Worm (Caenorhabditis elegans) whole organism, L1 larva: ENCODE measurements around the gene dyci-1.

Source experiments
- C16A3.4 ChIP-seq: fragments of 150-350 bp; optimal IDR thresholded peaks from 2 replicates; lab custom pipeline; 2014; ENCODE audit warnings: missing biosample characterization, missing genetic modification characterization
- C34B4.2 ChIP-seq: sonication (generic microtip); optimal IDR thresholded peaks from 2 replicates; lab custom pipeline; 2017; ENCODE audit warnings: mild to moderate bottlenecking, missing genetic modification characterization, missing compliant biosample characterization
- F16B12.6 ChIP-seq: fragments of 150-350 bp; optimal IDR thresholded peaks from 2 replicates; lab custom pipeline; 2014; ENCODE audit warnings: missing biosample characterization, missing genetic modification characterization
- aha-1 ChIP-seq: fragments of 150-350 bp; optimal IDR thresholded peaks from 2 replicates; lab custom pipeline; 2014; ENCODE audit warnings: missing biosample characterization, missing genetic modification characterization
- alr-1 ChIP-seq: fragments of 200-800 bp; sonication (Bioruptor generic); optimal IDR thresholded peaks from 2 replicates; lab custom pipeline; 2018; ENCODE audit warnings: borderline replicate concordance, mild to moderate bottlenecking, missing genetic modification characterization, missing compliant biosample characterization
- ama-1 ChIP-seq: fragments of 150-350 bp; optimal IDR thresholded peaks from 2 replicates; lab custom pipeline; 2014
- blmp-1 ChIP-seq: fragments of 150-350 bp; optimal IDR thresholded peaks from 2 replicates; lab custom pipeline; 2014; ENCODE audit warnings: missing biosample characterization, missing genetic modification characterization
- ceh-8 ChIP-seq: fragments of 200-800 bp; sonication (Bioruptor generic); optimal IDR thresholded peaks from 2 replicates; lab custom pipeline; 2018; ENCODE audit warnings: mild to moderate bottlenecking, missing genetic modification characterization, moderate library complexity, missing compliant biosample characterization
- ceh-88 ChIP-seq: fragments of 200-800 bp; sonication (Bioruptor generic); IDR thresholded peaks from 2 replicates; pipeline ENCODE4 v1.3.6; 2022; ENCODE audit warnings: missing genetic modification characterization, missing compliant biosample characterization
- dsc-1 ChIP-seq: sonication (generic microtip); optimal IDR thresholded peaks from 2 replicates; lab custom pipeline; 2016; ENCODE audit warnings: mild to moderate bottlenecking, missing genetic modification characterization, missing compliant biosample characterization
- efl-1 ChIP-seq, 4 experiments: fragments of 150-350 bp; optimal IDR thresholded peaks in 3 of 4; peaks in 1 of 4; 1 replicate in 1 of 4; 2 replicates in 3 of 4; lab custom pipeline; 2014; ENCODE audit warnings: missing biosample characterization in 2 of 4, missing genetic modification characterization in 2 of 4, missing genetic modification reagents in 2 of 4
- egl-27 ChIP-seq, 2 experiments: fragments of 150-350 bp in 1 of 2; sonication (generic microtip); optimal IDR thresholded peaks; 3 replicates each; lab custom pipeline; 2017 to 2018; ENCODE audit warnings: missing biosample characterization in 2 of 2, missing genetic modification characterization in 2 of 2, missing genetic modification reagents in 2 of 2
- elt-2 ChIP-seq: sonication (generic microtip); optimal IDR thresholded peaks from 2 replicates; lab custom pipeline; 2016; ENCODE audit warnings: missing genetic modification characterization, mild to moderate bottlenecking, inconsistent platforms, missing compliant biosample characterization, missing genetic modification reagents
- elt-3 ChIP-seq, 6 experiments: fragments of 150-350 bp in 1 of 6; sonication (generic microtip); optimal IDR thresholded peaks; 2 replicates each; lab custom pipeline; 2017 to 2018; ENCODE audit warnings: missing biosample characterization in 6 of 6, missing genetic modification characterization in 6 of 6, inconsistent platforms in 1 of 6
- ets-5 ChIP-seq: fragments of 200-800 bp; sonication (Bioruptor generic); IDR thresholded peaks from 2 replicates; pipeline ENCODE4 v1.3.6; 2022; ENCODE audit warnings: missing genetic modification characterization, missing compliant biosample characterization
- fkh-4 ChIP-seq: sonication (generic microtip); optimal IDR thresholded peaks from 2 replicates; lab custom pipeline; 2016; ENCODE audit warnings: missing compliant biosample characterization, missing genetic modification characterization, borderline replicate concordance
- fkh-8 ChIP-seq: sonication (generic microtip); optimal IDR thresholded peaks from 2 replicates; lab custom pipeline; 2016; ENCODE audit warnings: mild to moderate bottlenecking, missing genetic modification characterization, missing compliant biosample characterization
- grh-1 ChIP-seq: fragments of 200-800 bp; sonication (Bioruptor generic); IDR thresholded peaks from 2 replicates; pipeline ENCODE4 v1.3.6; 2022; ENCODE audit warnings: missing genetic modification reagents, missing genetic modification characterization, missing compliant biosample characterization
- hlh-17 ChIP-seq: fragments of 200-800 bp; sonication (Bioruptor generic); optimal IDR thresholded peaks from 2 replicates; lab custom pipeline; 2018; ENCODE audit warnings: missing genetic modification characterization, mild to moderate bottlenecking, missing compliant biosample characterization, moderate library complexity, borderline replicate concordance
- hlh-4 ChIP-seq: sonication (generic microtip); optimal IDR thresholded peaks from 2 replicates; lab custom pipeline; 2016; ENCODE audit warnings: mild to moderate bottlenecking, missing genetic modification characterization, missing compliant biosample characterization
- isw-1 ChIP-seq: fragments of 200-800 bp; sonication (Bioruptor generic); IDR thresholded peaks from 2 replicates; pipeline ENCODE4 v1.3.6; 2022; ENCODE audit warnings: missing genetic modification characterization, missing compliant biosample characterization
- jun-1 ChIP-seq: fragments of 150-350 bp; optimal IDR thresholded peaks from 2 replicates; lab custom pipeline; 2014; ENCODE audit warnings: missing biosample characterization, missing genetic modification reagents, missing genetic modification characterization
- lin-15B ChIP-seq: fragments of 150-350 bp; sonication (generic microtip); optimal IDR thresholded peaks from 3 replicates; lab custom pipeline; 2014; ENCODE audit warnings: missing biosample characterization, missing genetic modification characterization
- lin-35 ChIP-seq, 2 experiments: fragments of 150-350 bp; optimal IDR thresholded peaks; 2 replicates each; lab custom pipeline; 2014; ENCODE audit warnings: missing biosample characterization in 2 of 2, missing genetic modification characterization in 2 of 2, missing genetic modification reagents in 2 of 2
- lin-39 ChIP-seq: fragments of 150-350 bp; optimal IDR thresholded peaks from 2 replicates; lab custom pipeline; 2014; ENCODE audit warnings: missing biosample characterization, missing genetic modification reagents, missing genetic modification characterization
- lir-3 ChIP-seq: sonication (generic microtip); optimal IDR thresholded peaks from 2 replicates; lab custom pipeline; 2016; ENCODE audit warnings: mild to moderate bottlenecking, missing genetic modification characterization, moderate library complexity, missing compliant biosample characterization; ENCODE audit not compliant: poor library complexity
- mab-9 ChIP-seq: fragments of 200-800 bp; sonication (Bioruptor generic); IDR thresholded peaks from 2 replicates; pipeline ENCODE4 v1.3.6; 2022; ENCODE audit warnings: missing genetic modification reagents, missing genetic modification characterization, missing compliant biosample characterization
- mdl-1 ChIP-seq, 2 experiments: fragments of 150-350 bp; optimal IDR thresholded peaks; 2 replicates each; lab custom pipeline; 2014 to 2017; ENCODE audit warnings: missing biosample characterization in 2 of 2, missing genetic modification characterization in 2 of 2, inconsistent platforms in 1 of 2
- mep-1 ChIP-seq: fragments of 150-350 bp; optimal IDR thresholded peaks from 2 replicates; lab custom pipeline; 2014; ENCODE audit warnings: missing biosample characterization, missing genetic modification characterization
- nhr-11 ChIP-seq: fragments of 150-350 bp; optimal IDR thresholded peaks from 2 replicates; lab custom pipeline; 2014; ENCODE audit warnings: missing biosample characterization, missing genetic modification characterization
- nhr-19 ChIP-seq: fragments of 200-800 bp; sonication (Bioruptor generic); conservative IDR thresholded peaks from 2 replicates; pipeline ENCODE4 v1.3.6; 2022; ENCODE audit warnings: missing genetic modification characterization, missing compliant biosample characterization
- nhr-20 ChIP-seq: sonication (generic microtip); optimal IDR thresholded peaks from 2 replicates; lab custom pipeline; 2016; ENCODE audit warnings: mild to moderate bottlenecking, missing genetic modification characterization, missing compliant biosample characterization
- nhr-237 ChIP-seq: fragments of 150-350 bp; optimal IDR thresholded peaks from 2 replicates; lab custom pipeline; 2014; ENCODE audit warnings: missing biosample characterization, missing genetic modification characterization
- nhr-28 ChIP-seq: fragments of 150-350 bp; optimal IDR thresholded peaks from 2 replicates; lab custom pipeline; 2014; ENCODE audit warnings: missing biosample characterization, missing genetic modification characterization
- nhr-47 ChIP-seq: sonication (generic microtip); optimal IDR thresholded peaks from 2 replicates; lab custom pipeline; 2016; ENCODE audit warnings: mild to moderate bottlenecking, missing genetic modification characterization, moderate library complexity, missing compliant biosample characterization
- nhr-90 ChIP-seq: sonication (generic microtip); optimal IDR thresholded peaks from 2 replicates; lab custom pipeline; 2016; ENCODE audit warnings: mild to moderate bottlenecking, missing genetic modification characterization, missing compliant biosample characterization; ENCODE audit not compliant: poor library complexity
- rnt-1 ChIP-seq: sonication (generic microtip); optimal IDR thresholded peaks from 2 replicates; lab custom pipeline; 2016; ENCODE audit warnings: mild to moderate bottlenecking, missing genetic modification characterization, moderate library complexity, missing compliant biosample characterization
- snu-23 ChIP-seq: sonication (generic microtip); optimal IDR thresholded peaks from 2 replicates; lab custom pipeline; 2016; ENCODE audit warnings: missing genetic modification characterization, missing compliant biosample characterization
- sptf-1 ChIP-seq: fragments of 150-350 bp; optimal IDR thresholded peaks from 2 replicates; lab custom pipeline; 2014; ENCODE audit warnings: missing biosample characterization, missing genetic modification characterization
- swsn-7 ChIP-seq: sonication (generic microtip); optimal IDR thresholded peaks from 2 replicates; lab custom pipeline; 2016; ENCODE audit warnings: missing genetic modification characterization, missing compliant biosample characterization
- tbx-2 ChIP-seq: sonication (generic microtip); optimal IDR thresholded peaks from 2 replicates; lab custom pipeline; 2016; ENCODE audit warnings: missing genetic modification characterization, missing compliant biosample characterization
- tlp-1 ChIP-seq: fragments of 150-350 bp; optimal IDR thresholded peaks from 2 replicates; lab custom pipeline; 2014; ENCODE audit warnings: missing biosample characterization, missing genetic modification characterization
- unc-130 ChIP-seq: fragments of 150-350 bp; optimal IDR thresholded peaks from 2 replicates; lab custom pipeline; 2017; ENCODE audit warnings: missing biosample characterization, missing genetic modification characterization, inconsistent platforms
- unc-30 ChIP-seq: sonication (generic microtip); optimal IDR thresholded peaks from 2 replicates; lab custom pipeline; 2017; ENCODE audit warnings: missing biosample characterization, missing genetic modification characterization
- unc-62 ChIP-seq: fragments of 150-350 bp; optimal IDR thresholded peaks from 2 replicates; lab custom pipeline; 2014; ENCODE audit warnings: missing biosample characterization, missing genetic modification reagents, missing genetic modification characterization
- unc-86 ChIP-seq: sonication (generic microtip); optimal IDR thresholded peaks from 2 replicates; lab custom pipeline; 2016; ENCODE audit warnings: missing genetic modification characterization, missing compliant biosample characterization
- xbp-1 ChIP-seq: sonication (generic microtip); optimal IDR thresholded peaks from 2 replicates; lab custom pipeline; 2016; ENCODE audit warnings: missing genetic modification characterization, missing compliant biosample characterization
- zag-1 ChIP-seq: fragments of 150-350 bp; optimal IDR thresholded peaks from 2 replicates; lab custom pipeline; 2014; ENCODE audit warnings: missing biosample characterization, missing genetic modification characterization
- zip-4 ChIP-seq: fragments of 200-800 bp; sonication (Bioruptor generic); optimal IDR thresholded peaks from 2 replicates; lab custom pipeline; 2018; ENCODE audit warnings: mild to moderate bottlenecking, missing genetic modification characterization, moderate library complexity, missing compliant biosample characterization
- ztf-4 ChIP-seq: fragments of 150-350 bp; optimal IDR thresholded peaks from 2 replicates; lab custom pipeline; 2014; ENCODE audit warnings: missing biosample characterization, missing genetic modification characterization

dyci-1 gene

ce11 chrIV:6809756-6810155, 24.7 kb upstream of the dyci-1 start (continued):
- no peak for TF ChIP-seq ets-5 (GFP tag; lab: Robert Waterston, UW)
- TF ChIP-seq C16A3.4 (tag; lab: Kevin White, UChicago): no peak
- no peak for TF ChIP-seq tlp-1
- no peak for TF ChIP-seq unc-62 (GFP tag; lab: Kevin White, UChicago)
- TF ChIP-seq nhr-47 (tag; lab: Kevin White, UChicago): peak; percentile 64
- peak; percentile 35 for TF ChIP-seq blmp-1 (tag; lab: Kevin White, UChicago)
- no peak for TF ChIP-seq lin-39 (tag; lab: Kevin White, UChicago)
- no peak for TF ChIP-seq F16B12.6 (tag; lab: Kevin White, UChicago)
- TF ChIP-seq nhr-11 (tag; lab: Kevin White, UChicago): no peak
- peak; percentile 41 for TF ChIP-seq isw-1
- TF ChIP-seq mep-1 (tag; lab: Kevin White, UChicago): no peak
- peak; percentile 24 for TF ChIP-seq lin-15B (tag; lab: Kevin White, UChicago)
- TF ChIP-seq fkh-8 (tag; lab: Kevin White, UChicago): peak; percentile 73
- TF ChIP-seq zag-1 (tag; lab: Kevin White, UChicago): peak; percentile 11
- TF ChIP-seq elt-2 (tag; lab: Kevin White, UChicago): no peak
- TF ChIP-seq nhr-90 (tag; lab: Kevin White, UChicago): no peak
- TF ChIP-seq lin-35 (GFP tag; optimal IDR thresholded peaks at IDR 0.05; lab: Kevin White, UChicago): peak in 1 of 2 experiments; percentile 51
- no peak for TF ChIP-seq fkh-4 (tag; lab: Kevin White, UChicago)
- peak in 1 of 2 experiments; percentile 32 for TF ChIP-seq egl-27 (tag; optimal IDR thresholded peaks at IDR 0.05; lab: Kevin White, UChicago)
- TF ChIP-seq alr-1 (tag; lab: Kevin White, UChicago): no peak
- TF ChIP-seq aha-1 (tag; lab: Kevin White, UChicago): no peak
- no peak for TF ChIP-seq sptf-1 (tag; lab: Kevin White, UChicago)
- TF ChIP-seq unc-130 (tag; lab: Kevin White, UChicago): no peak
- no peak for TF ChIP-seq dsc-1 (tag; lab: Kevin White, UChicago)
- TF ChIP-seq rnt-1 (tag; lab: Kevin White, UChicago): no peak
- no peak for TF ChIP-seq hlh-17 (GFP tag; lab: Kevin White, UChicago)
- peak; percentile 66 for TF ChIP-seq mab-9 (GFP tag; lab: Robert Waterston, UW)
- no peak for TF ChIP-seq lir-3 (tag; lab: Kevin White, UChicago)
- TF ChIP-seq nhr-237 (tag; lab: Kevin White, UChicago): no peak
- TF ChIP-seq ceh-88: no peak
- no peak for TF ChIP-seq nhr-20 (tag; lab: Kevin White, UChicago)
- TF ChIP-seq swsn-7: peak; percentile 66
- no peak for TF ChIP-seq C34B4.2 (tag; lab: Kevin White, UChicago)
- peak; percentile 57 for TF ChIP-seq snu-23 (GFP tag; lab: Kevin White, UChicago)
- peak; percentile 10 for TF ChIP-seq jun-1 (tag; lab: Kevin White, UChicago)
- TF ChIP-seq unc-86 (tag; lab: Kevin White, UChicago): peak; percentile 84
- TF ChIP-seq ama-1 (lab: Kevin White, UChicago): no peak
- TF ChIP-seq unc-30 (tag; lab: Kevin White, UChicago): no peak
- no peak for TF ChIP-seq grh-1 (GFP tag; lab: Robert Waterston, UW)
- TF ChIP-seq nhr-19 (GFP tag; lab: Robert Waterston, UW): peak; percentile 41
- TF ChIP-seq elt-3 (tag; optimal IDR thresholded peaks at IDR 0.05; lab: Kevin White, UChicago): no peak
- no peak for TF ChIP-seq mdl-1 (tag; optimal IDR thresholded peaks at IDR 0.05; lab: Kevin White, UChicago)
- TF ChIP-seq efl-1 (optimal IDR thresholded peaks at IDR 0.05; lab: Kevin White, UChicago): peak; percentile 37 to 42
- TF ChIP-seq efl-1 (GFP tag; optimal IDR thresholded peaks at IDR 0.05 in 1 of 2; lab: Kevin White, UChicago): peak; percentile 6 to 81
- peak; percentile 53 for TF ChIP-seq ceh-8 (GFP tag; lab: Kevin White, UChicago)
- no peak for TF ChIP-seq nhr-28 (tag; lab: Kevin White, UChicago)
- TF ChIP-seq zip-4 (GFP tag; lab: Kevin White, UChicago): no peak
- peak; percentile 35 for TF ChIP-seq ztf-4 (tag; lab: Kevin White, UChicago)
- TF ChIP-seq xbp-1 (tag; lab: Kevin White, UChicago): peak; percentile 31
- TF ChIP-seq hlh-4 (tag; lab: Kevin White, UChicago): no peak
- peak; percentile 69 for TF ChIP-seq tbx-2 (tag; lab: Kevin White, UChicago)
